Fruit fly (Drosophila melanogaster) whole organism, adult: ENCODE measurements around the gene CG13720.

Experiments used
- CG1620 ChIP-seq: fragments of 200-800 bp; sonication (Bioruptor generic); optimal IDR thresholded peaks from 2 replicates; lab custom pipeline; 2016; ENCODE audit warnings: missing biosample characterization, missing genetic modification characterization
- CG33017 ChIP-seq: fragments of 200-800 bp; sonication (Bioruptor generic); optimal IDR thresholded peaks from 2 replicates; lab custom pipeline; 2018; ENCODE audit warnings: missing biosample characterization, mild to moderate bottlenecking, missing genetic modification characterization, moderate library complexity
- CG7045 ChIP-seq: fragments of 200-800 bp; sonication (Bioruptor generic); optimal IDR thresholded peaks from 2 replicates; lab custom pipeline; 2017; ENCODE audit warnings: missing biosample characterization, mild to moderate bottlenecking, missing genetic modification characterization
- Hr96 ChIP-seq: fragments of 200-800 bp; sonication (Bioruptor generic); optimal IDR thresholded peaks from 2 replicates; lab custom pipeline; 2016; ENCODE audit warnings: missing biosample characterization, missing genetic modification characterization
- cic ChIP-seq: fragments of 200-800 bp; sonication (Bioruptor generic); optimal IDR thresholded peaks from 2 replicates; lab custom pipeline; 2017; ENCODE audit warnings: missing biosample characterization, mild to moderate bottlenecking, missing genetic modification characterization, moderate library complexity
- kay ChIP-seq: fragments of 200-800 bp; sonication (Bioruptor generic); peaks from one replicate; lab custom pipeline; 2016; ENCODE audit warnings: missing biosample characterization, missing genetic modification characterization, borderline replicate concordance
- pad ChIP-seq: fragments of 200-800 bp; sonication (Bioruptor generic); optimal IDR thresholded peaks from 3 replicates; lab custom pipeline; 2017; ENCODE audit warnings: missing biosample characterization, missing genetic modification characterization, mild to moderate bottlenecking, moderate library complexity, missing genetic modification reagents
- toe ChIP-seq: fragments of 200-800 bp; sonication (Bioruptor generic); optimal IDR thresholded peaks from 2 replicates; lab custom pipeline; 2016; ENCODE audit warnings: missing biosample characterization, missing genetic modification characterization

- TF ChIP-seq Hr96: no peak
- TF ChIP-seq CG1620 (GFP tag; lab: Kevin White, UChicago): no peak
- TF ChIP-seq cic (GFP tag; lab: Kevin White, UChicago): no peak
- TF ChIP-seq kay (GFP tag; lab: Kevin White, UChicago): no peak
- no peak for TF ChIP-seq CG33017 (tag; lab: Kevin White, UChicago)
- TF ChIP-seq toe (GFP tag; lab: Kevin White, UChicago): no peak
- TF ChIP-seq CG7045 (GFP tag; lab: Kevin White, UChicago): no peak
- no peak for TF ChIP-seq pad (GFP tag; lab: Kevin White, UChicago)
Measured at dm6 chr3L:4543034-4543806, 42.9 kb upstream of the CG13720 start.
